Worm (Caenorhabditis elegans): ENCODE results near the gene Y42H9AR.5.

- TF ChIP-seq ztf-11 (tag; optimal IDR thresholded peaks at IDR 0.05) (no peak), nhr-11 (tag; optimal IDR thresholded peaks at IDR 0.05) (no peak), lsy-2 (tag; optimal IDR thresholded peaks at IDR 0.05) (no peak), unc-39 (tag; optimal IDR thresholded peaks at IDR 0.05) (no peak), unc-55 (GFP tag; optimal IDR thresholded peaks at IDR 0.05) (no peak), nhr-23 (tag; optimal IDR thresholded peaks at IDR 0.05) (no peak), fos-1 (tag; optimal IDR thresholded peaks at IDR 0.05) (no peak), snpc-4 (tag; optimal IDR thresholded peaks at IDR 0.05) (no peak), nhr-12 (tag; optimal IDR thresholded peaks at IDR 0.05) (no peak), nhr-129 (tag; optimal IDR thresholded peaks at IDR 0.05) (no peak), F13H6.1 (tag; optimal IDR thresholded peaks at IDR 0.05) (no peak), unc-62 (GFP tag; optimal IDR thresholded peaks at IDR 0.05) (no peak), nhr-237 (tag; optimal IDR thresholded peaks at IDR 0.05) (no peak), R02D3.7 (tag; optimal IDR thresholded peaks at IDR 0.05) (no peak)
Observed at ce11 chrIV:8080782-8081181, 21.5 kb upstream of the Y42H9AR.5 start.
